Worm (Caenorhabditis elegans): ENCODE results near the gene R07G3.8.
A peak's percentile ranks its signal among the peaks of the same experiment; 100 is the strongest.

The R07G3.8 gene

ce11 chrII:7628640-7629039 lies 8.3 kb upstream of the R07G3.8 start:
- TF ChIP-seq unc-86 (tag; optimal IDR thresholded peaks at IDR 0.05) (no peak), ets-4 (tag; optimal IDR thresholded peaks at IDR 0.05) (no peak), che-1 (tag; optimal IDR thresholded peaks at IDR 0.05) (no peak), lim-6 (tag; optimal IDR thresholded peaks at IDR 0.05) (no peak), sox-4 (tag; optimal IDR thresholded peaks at IDR 0.05) (no peak), unc-3 (GFP tag; conservative IDR thresholded peaks at IDR 0.05) (no peak), unc-3 (tag; optimal IDR thresholded peaks at IDR 0.05) (no peak), elt-4 (tag; optimal IDR thresholded peaks at IDR 0.05) (no peak), ceh-2 (tag; optimal IDR thresholded peaks at IDR 0.05) (no peak), hlh-8 (tag; optimal IDR thresholded peaks at IDR 0.05) (no peak), mec-3 (tag; optimal IDR thresholded peaks at IDR 0.05; ENCODE audit: borderline replicate concordance) (no peak), pros-1 (tag; optimal IDR thresholded peaks at IDR 0.05) (no peak), ceh-34 (tag; optimal IDR thresholded peaks at IDR 0.05) (no peak), ceh-45 (GFP tag; IDR thresholded peaks at IDR 0.05) (no peak), madf-2 (tag; optimal IDR thresholded peaks at IDR 0.05) (no peak), Y22D7AL.16 (tag; optimal IDR thresholded peaks at IDR 0.05) (no peak), ceh-9 (tag; optimal IDR thresholded peaks at IDR 0.05) (no peak), nhr-232 (tag; optimal IDR thresholded peaks at IDR 0.05) (no peak), pax-1 (tag; optimal IDR thresholded peaks at IDR 0.05) (no peak), ceh-14 (tag; optimal IDR thresholded peaks at IDR 0.05) (no peak)

- peak; percentile 36 for TF ChIP-seq ceh-31 (tag; optimal IDR thresholded peaks at IDR 0.05)
- no peak for TF ChIP-seq ceh-45 (GFP tag; IDR thresholded peaks at IDR 0.05)
- TF ChIP-seq K02D7.2 (tag; optimal IDR thresholded peaks at IDR 0.05), result no peak
- TF ChIP-seq unc-42 (tag; optimal IDR thresholded peaks at IDR 0.05), result peak; percentile 79
- no peak for TF ChIP-seq hlh-13 (GFP tag; optimal IDR thresholded peaks at IDR 0.05)
- TF ChIP-seq nfya-1 (tag; optimal IDR thresholded peaks at IDR 0.05), result peak; percentile 28
- no peak for TF ChIP-seq ceh-30 (tag; optimal IDR thresholded peaks at IDR 0.05)
- no peak for TF ChIP-seq pqm-1 (tag; optimal IDR thresholded peaks at IDR 0.05)
Measured at ce11 chrII:7624995-7625394, 4.7 kb upstream of the R07G3.8 start.

DNA sequence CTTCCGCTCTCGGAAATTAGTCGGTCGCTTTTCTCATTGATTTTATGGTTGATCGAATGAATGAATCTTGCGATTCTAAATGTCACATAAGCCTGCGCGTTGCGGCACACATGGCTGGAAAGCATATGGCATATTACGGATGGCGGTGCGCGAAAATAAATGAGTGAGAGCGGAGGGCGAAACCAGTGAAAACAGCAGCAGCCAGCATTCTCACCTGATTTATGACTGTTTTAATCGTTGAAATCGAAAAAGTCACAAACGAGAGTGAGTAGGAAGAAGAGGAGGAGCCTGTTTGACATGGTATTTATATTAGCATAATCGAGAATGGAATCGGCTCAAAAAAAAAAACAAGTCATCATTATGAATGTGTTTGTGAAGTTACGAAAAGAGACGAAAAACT lies 4.0 kb upstream of the R07G3.8 start:
- TF ChIP-seq ceh-31 (tag; optimal IDR thresholded peaks at IDR 0.05), result peak; percentile 15
- peak; percentile 30 for TF ChIP-seq ceh-48 (tag; optimal IDR thresholded peaks at IDR 0.05)
- TF ChIP-seq che-1 (tag; optimal IDR thresholded peaks at IDR 0.05), result no peak
- no peak for TF ChIP-seq Y22D7AL.16 (tag; optimal IDR thresholded peaks at IDR 0.05)
- peak; percentile 14 for TF ChIP-seq hlh-8 (tag; optimal IDR thresholded peaks at IDR 0.05)

DNA sequence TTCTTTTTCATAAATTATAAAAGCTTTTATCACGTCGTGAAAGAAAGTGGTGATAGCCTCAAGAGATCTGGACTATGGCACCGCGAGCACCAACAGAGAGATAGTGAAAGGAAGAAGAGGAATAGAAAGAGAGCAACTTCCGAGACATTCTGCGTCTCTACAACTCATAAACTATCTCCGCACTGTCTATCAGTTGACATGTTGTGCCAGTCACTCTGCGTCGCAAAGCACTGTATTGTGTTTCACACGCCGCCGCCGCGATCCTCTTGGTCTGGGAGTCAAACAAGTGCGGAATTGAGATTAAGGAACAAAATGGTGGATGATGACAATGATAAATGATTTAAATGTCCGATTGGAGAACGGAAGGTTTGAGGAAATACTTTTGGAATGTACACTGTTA lies 3.2 kb upstream of the R07G3.8 start:
- TF ChIP-seq ceh-34 (tag; optimal IDR thresholded peaks at IDR 0.05) (peak; percentile 45), unc-55 (GFP tag; optimal IDR thresholded peaks at IDR 0.05) (peak; percentile 54), pha-2 (tag; optimal IDR thresholded peaks at IDR 0.05) (peak; percentile 10), sdc-2 (tag; optimal IDR thresholded peaks at IDR 0.05) (no peak), elt-2 (tag; optimal IDR thresholded peaks at IDR 0.05) (peak; percentile 14), ztf-16 (tag; optimal IDR thresholded peaks at IDR 0.05) (no peak), dmd-4 (tag; optimal IDR thresholded peaks at IDR 0.05; ENCODE audit: borderline replicate concordance) (no peak)

- TF ChIP-seq ceh-31 (tag; optimal IDR thresholded peaks at IDR 0.05) (peak; percentile 32), ceh-2 (tag; optimal IDR thresholded peaks at IDR 0.05) (no peak), ceh-24 (tag; optimal IDR thresholded peaks at IDR 0.05) (no peak), zip-5 (tag; optimal IDR thresholded peaks at IDR 0.05) (no peak), ceh-18 (tag; optimal IDR thresholded peaks at IDR 0.05) (no peak), unc-42 (tag; optimal IDR thresholded peaks at IDR 0.05) (peak; percentile 14), mec-3 (tag; optimal IDR thresholded peaks at IDR 0.05; ENCODE audit: borderline replicate concordance) (no peak), C08G9.2 (tag; optimal IDR thresholded peaks at IDR 0.05) (no peak), ref-2 (tag; optimal IDR thresholded peaks at IDR 0.05) (peak; percentile 5), ceh-30 (tag; optimal IDR thresholded peaks at IDR 0.05) (no peak), tbx-7 (tag; optimal IDR thresholded peaks at IDR 0.05) (no peak), ceh-19 (GFP tag; optimal IDR thresholded peaks at IDR 0.05) (no peak), unc-3 (GFP tag; conservative IDR thresholded peaks at IDR 0.05) (no peak), unc-3 (tag; optimal IDR thresholded peaks at IDR 0.05) (no peak), pha-2 (tag; optimal IDR thresholded peaks at IDR 0.05) (no peak), hlh-15 (tag; optimal IDR thresholded peaks at IDR 0.05) (no peak)
Measured at ce11 chrII:7621513-7621912, 1.2 kb upstream of the R07G3.8 start.
